Worm (Caenorhabditis elegans) whole organism, L1 larva: ENCODE results near the gene T12G3.2.
A peak's percentile ranks its signal among the peaks of the same experiment; 100 is the strongest.

Experiments used
- ces-1 ChIP-seq: fragments of 150-350 bp; optimal IDR thresholded peaks from 2 replicates; lab custom pipeline; 2014; ENCODE audit warnings: missing biosample characterization, missing genetic modification reagents, missing genetic modification characterization
- nhr-85 ChIP-seq: sonication (generic microtip); peaks from one replicate; lab custom pipeline; 2016; ENCODE audit warnings: missing genetic modification characterization, inconsistent platforms, missing compliant biosample characterization

T12G3.2 gene

DNA sequence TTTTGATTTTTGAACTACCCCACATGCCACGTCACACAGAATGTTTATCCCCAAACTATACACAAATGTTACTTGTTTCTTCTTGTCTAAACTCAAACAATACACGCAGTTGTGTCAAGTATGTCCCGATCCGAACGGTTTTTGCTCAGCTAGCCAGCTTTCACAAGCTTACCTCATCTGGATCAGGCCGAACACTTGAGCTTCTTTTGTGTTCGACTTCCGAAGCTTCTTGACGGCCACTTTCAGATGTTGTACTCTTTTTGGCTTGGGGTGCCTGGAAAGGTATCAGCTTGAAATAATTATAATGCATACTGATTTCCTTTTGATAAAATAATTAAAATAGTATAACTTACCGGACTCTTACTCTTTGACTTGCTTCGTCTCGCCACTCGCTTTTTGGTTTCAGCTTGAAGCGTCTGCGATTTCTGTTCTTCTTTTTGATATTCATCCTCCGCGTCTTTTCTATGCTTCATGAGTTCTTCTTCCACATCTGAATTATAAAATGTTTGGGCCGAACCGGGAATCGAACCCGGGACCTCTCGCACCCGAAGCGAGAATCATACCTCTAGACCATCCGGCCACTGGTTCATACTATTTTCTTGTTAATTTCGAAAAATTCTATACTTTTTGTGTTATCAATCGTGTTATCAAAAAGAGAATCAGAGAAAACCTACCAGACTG is 41.5 kb downstream of the T12G3.2 start:
- peak; percentile 45 for TF ChIP-seq nhr-85
- no peak for TF ChIP-seq ces-1 (GFP tag; lab: Kevin White, UChicago)
